Fruit fly (Drosophila melanogaster) whole organism, embryonic: ENCODE results near the gene Pak.

Experiments used
- B-H1 ChIP-seq: fragments of 200-800 bp; sonication (Bioruptor generic); IDR thresholded peaks from 3 replicates; pipeline ENCODE4 v1.3.6; 2022; ENCODE audit warnings: missing biosample characterization, missing genetic modification characterization
- CG10147 ChIP-seq: fragments of 200-800 bp; sonication (Bioruptor generic); optimal IDR thresholded peaks from 2 replicates; lab custom pipeline; 2019; ENCODE audit warnings: missing biosample characterization, mild to moderate bottlenecking, missing genetic modification characterization, moderate library complexity
- CG10267 ChIP-seq: fragments of 200-800 bp; sonication (Bioruptor generic); optimal IDR thresholded peaks from 2 replicates; lab custom pipeline; 2018; ENCODE audit warnings: missing biosample characterization, mild to moderate bottlenecking, missing genetic modification characterization, moderate library complexity
- CG11093 ChIP-seq: fragments of 200-800 bp; sonication (Bioruptor generic); IDR thresholded peaks from 3 replicates; pipeline ENCODE4 v1.3.6; 2022; ENCODE audit warnings: missing biosample characterization, missing genetic modification characterization
- CG11456 ChIP-seq: fragments of 200-800 bp; sonication (Bioruptor generic); IDR thresholded peaks from 3 replicates; pipeline ENCODE4 v1.3.6; 2022; ENCODE audit warnings: missing biosample characterization, missing genetic modification characterization
- CG11723 ChIP-seq: fragments of 200-800 bp; sonication (Bioruptor generic); optimal IDR thresholded peaks from 2 replicates; lab custom pipeline; 2017; ENCODE audit warnings: missing biosample characterization, mild to moderate bottlenecking, missing genetic modification characterization
- CG14050 ChIP-seq: fragments of 200-800 bp; sonication (Bioruptor generic); IDR thresholded peaks from 3 replicates; pipeline ENCODE4 v1.3.6; 2022; ENCODE audit warnings: missing biosample characterization, missing genetic modification characterization
- CG14441 ChIP-seq: fragments of 200-800 bp; sonication (Bioruptor generic); IDR thresholded peaks from 2 replicates; pipeline ENCODE4 v1.3.6; 2022; ENCODE audit warnings: missing biosample characterization, missing genetic modification characterization
- CG14667 ChIP-seq: fragments of 200-800 bp; sonication (Bioruptor generic); IDR thresholded peaks from 2 replicates; pipeline ENCODE4 v1.3.6; 2022; ENCODE audit warnings: missing biosample characterization, missing genetic modification characterization
- CG14965 ChIP-seq: fragments of 200-800 bp; sonication (Bioruptor generic); optimal IDR thresholded peaks from 2 replicates; lab custom pipeline; 2016; ENCODE audit warnings: missing biosample characterization, missing genetic modification characterization, borderline replicate concordance
- CG1529 ChIP-seq: fragments of 200-800 bp; sonication (Bioruptor generic); optimal IDR thresholded peaks from 3 replicates; lab custom pipeline; 2018; ENCODE audit warnings: missing biosample characterization, missing genetic modification characterization
- CG16815 ChIP-seq: fragments of 200-800 bp; sonication (Bioruptor generic); optimal IDR thresholded peaks from 3 replicates; lab custom pipeline; 2017; ENCODE audit warnings: missing biosample characterization, mild to moderate bottlenecking, missing genetic modification characterization
- CG17186 ChIP-seq: fragments of 200-800 bp; sonication (Bioruptor generic); optimal IDR thresholded peaks from 3 replicates; lab custom pipeline; 2017; ENCODE audit warnings: missing biosample characterization, missing genetic modification reagents, missing genetic modification characterization
- CG17328 ChIP-seq: fragments of 200-800 bp; sonication (Bioruptor generic); IDR thresholded peaks from 2 replicates; pipeline ENCODE4 v1.3.6; 2022; ENCODE audit warnings: missing biosample characterization, missing genetic modification characterization
- CG18011 ChIP-seq: fragments of 200-800 bp; sonication (Bioruptor generic); optimal IDR thresholded peaks from 2 replicates; lab custom pipeline; 2017; ENCODE audit warnings: missing biosample characterization, missing genetic modification characterization, mild to moderate bottlenecking, moderate library complexity, missing genotype
- CG18476 ChIP-seq: fragments of 200-800 bp; sonication (Bioruptor generic); optimal IDR thresholded peaks from 2 replicates; lab custom pipeline; 2016; ENCODE audit warnings: missing biosample characterization, mild to moderate bottlenecking, missing genetic modification characterization
- CG4282 ChIP-seq: fragments of 200-800 bp; sonication (Bioruptor generic); optimal IDR thresholded peaks from 2 replicates; lab custom pipeline; 2016; ENCODE audit warnings: missing biosample characterization, missing genetic modification characterization
- CG4730 ChIP-seq: fragments of 200-800 bp; sonication (Bioruptor generic); IDR thresholded peaks from 2 replicates; pipeline ENCODE4 v1.3.6; 2022; ENCODE audit warnings: missing biosample characterization, missing genetic modification characterization
- CG7556 ChIP-seq: fragments of 200-800 bp; sonication (Bioruptor generic); optimal IDR thresholded peaks from 2 replicates; lab custom pipeline; 2017; ENCODE audit warnings: missing biosample characterization, mild to moderate bottlenecking, missing genetic modification characterization
- CG7745 ChIP-seq: fragments of 200-800 bp; sonication (Bioruptor generic); optimal IDR thresholded peaks from 2 replicates; lab custom pipeline; 2018; ENCODE audit warnings: missing biosample characterization, mild to moderate bottlenecking, missing genetic modification characterization, moderate library complexity
- CG9797 ChIP-seq: fragments of 200-800 bp; sonication (Bioruptor generic); optimal IDR thresholded peaks from 3 replicates; lab custom pipeline; 2018; ENCODE audit warnings: missing biosample characterization, mild to moderate bottlenecking, missing genetic modification characterization
- CkIIα-i1 ChIP-seq: fragments of 200-800 bp; sonication (Bioruptor generic); IDR thresholded peaks from 2 replicates; pipeline ENCODE4 v1.3.6; 2022; ENCODE audit warnings: missing biosample characterization, missing genetic modification characterization
- Deaf1 ChIP-seq: fragments of 200-800 bp; optimal IDR thresholded peaks from 3 replicates; lab custom pipeline; 2019; ENCODE audit warnings: missing biosample characterization, mild to moderate bottlenecking, missing genetic modification characterization, moderate library complexity
- Dll ChIP-seq: fragments of 200-800 bp; sonication (Bioruptor generic); IDR thresholded peaks from 4 replicates; pipeline ENCODE4 v1.3.6; 2022; ENCODE audit warnings: missing biosample characterization, missing genetic modification characterization; ENCODE audit not compliant: partially characterized antibody
- Dp ChIP-seq: fragments of 200-800 bp; sonication (Bioruptor generic); optimal IDR thresholded peaks from 2 replicates; lab custom pipeline; 2018; ENCODE audit warnings: missing biosample characterization, mild to moderate bottlenecking, missing genetic modification characterization, moderate library complexity
- E2f1 ChIP-seq: fragments of 200-800 bp; sonication (Bioruptor generic); IDR thresholded peaks from 2 replicates; pipeline ENCODE4 v1.3.6; 2022; ENCODE audit warnings: missing biosample characterization, missing genetic modification characterization
- ERR ChIP-seq: fragments of 200-800 bp; sonication (Bioruptor generic); optimal IDR thresholded peaks from 2 replicates; lab custom pipeline; 2016; ENCODE audit warnings: missing biosample characterization, missing genetic modification characterization
- Fer1 ChIP-seq: fragments of 200-800 bp; sonication (Bioruptor generic); optimal IDR thresholded peaks from 2 replicates; lab custom pipeline; 2017; ENCODE audit warnings: missing biosample characterization, mild to moderate bottlenecking, missing genetic modification characterization
- Lhr ChIP-seq: fragments of 200-800 bp; sonication (Bioruptor generic); optimal IDR thresholded peaks from 3 replicates; lab custom pipeline; 2017; ENCODE audit warnings: mild to moderate bottlenecking, missing biosample characterization, missing genetic modification reagents, missing genetic modification characterization
- Med ChIP-seq: fragments of 200-800 bp; sonication (Bioruptor generic); peaks from one replicate; lab custom pipeline; 2016; ENCODE audit warnings: missing biosample characterization, missing genetic modification characterization, mild to moderate bottlenecking, inconsistent platforms, moderate library complexity
- Myb ChIP-seq: fragments of 200-800 bp; sonication (Bioruptor generic); optimal IDR thresholded peaks from 2 replicates; lab custom pipeline; 2016; ENCODE audit warnings: missing biosample characterization, missing genetic modification characterization
- NfI ChIP-seq: fragments of 200-800 bp; sonication (Bioruptor generic); optimal IDR thresholded peaks from 3 replicates; lab custom pipeline; 2018; ENCODE audit warnings: missing biosample characterization, mild to moderate bottlenecking, missing genetic modification characterization, moderate library complexity
- Poxn ChIP-seq: fragments of 200-800 bp; sonication (Bioruptor generic); IDR thresholded peaks from 2 replicates; pipeline ENCODE4 v1.3.6; 2022; ENCODE audit warnings: missing biosample characterization, missing genetic modification characterization
- Rfx ChIP-seq: fragments of 200-800 bp; sonication (Bioruptor generic); IDR thresholded peaks from 2 replicates; pipeline ENCODE4 v1.3.6; 2022; ENCODE audit warnings: missing biosample characterization, missing genetic modification characterization
- emc ChIP-seq: fragments of 200-800 bp; sonication (Bioruptor generic); optimal IDR thresholded peaks from 2 replicates; lab custom pipeline; 2016; ENCODE audit warnings: missing biosample characterization, missing genetic modification characterization
- exex ChIP-seq: fragments of 200-800 bp; sonication (Bioruptor generic); optimal IDR thresholded peaks from 4 replicates; lab custom pipeline; 2018; ENCODE audit warnings: missing biosample characterization, mild to moderate bottlenecking, missing genetic modification characterization, moderate library complexity
- eyg ChIP-seq: fragments of 200-800 bp; sonication (Bioruptor generic); optimal IDR thresholded peaks from 3 replicates; lab custom pipeline; 2016; ENCODE audit warnings: missing biosample characterization, missing genetic modification characterization
- fru ChIP-seq: fragments of >200 bp; optimal IDR thresholded peaks from 2 replicates; lab custom pipeline; 2017
- fu2 ChIP-seq: fragments of 200-800 bp; sonication (Bioruptor generic); optimal IDR thresholded peaks from 2 replicates; lab custom pipeline; 2016; ENCODE audit warnings: missing biosample characterization, missing genetic modification characterization
- gcm2 ChIP-seq: fragments of 200-800 bp; sonication (Bioruptor generic); optimal IDR thresholded peaks from 2 replicates; lab custom pipeline; 2016; ENCODE audit warnings: missing biosample characterization, missing genetic modification characterization
- luna ChIP-seq: fragments of 200-800 bp; sonication (Bioruptor generic); optimal IDR thresholded peaks from 2 replicates; lab custom pipeline; 2016; ENCODE audit warnings: missing biosample characterization, missing genetic modification characterization
- maf-S ChIP-seq: fragments of 200-800 bp; sonication (Bioruptor generic); optimal IDR thresholded peaks from 2 replicates; lab custom pipeline; 2016; ENCODE audit warnings: missing biosample characterization, missing genetic modification characterization
- nau ChIP-seq: fragments of 200-800 bp; sonication (Bioruptor generic); optimal IDR thresholded peaks from 3 replicates; lab custom pipeline; 2017; ENCODE audit warnings: missing biosample characterization, mild to moderate bottlenecking, missing genetic modification characterization, missing genetic modification reagents
- nerfin-2 ChIP-seq: fragments of 200-800 bp; sonication (Bioruptor generic); IDR thresholded peaks from 2 replicates; pipeline ENCODE4 v1.3.6; 2022; ENCODE audit warnings: missing biosample characterization, missing genetic modification characterization; ENCODE audit not compliant: partially characterized antibody
- nmo ChIP-seq: fragments of 200-800 bp; sonication (Bioruptor generic); optimal IDR thresholded peaks from 2 replicates; lab custom pipeline; 2018; ENCODE audit warnings: missing biosample characterization, mild to moderate bottlenecking, missing genetic modification characterization, moderate library complexity
- nom ChIP-seq: fragments of 200-800 bp; sonication (Bioruptor generic); optimal IDR thresholded peaks from 2 replicates; lab custom pipeline; 2017; ENCODE audit warnings: missing biosample characterization, missing genetic modification characterization, mild to moderate bottlenecking, moderate library complexity, missing genetic modification reagents
- rib ChIP-seq: fragments of 200-800 bp; sonication (Bioruptor generic); IDR thresholded peaks from 2 replicates; pipeline ENCODE4 v1.3.6; 2022; ENCODE audit warnings: missing biosample characterization, missing genetic modification characterization
- sd ChIP-seq: fragments of 200-800 bp; sonication (Bioruptor generic); optimal IDR thresholded peaks from 3 replicates; lab custom pipeline; 2018; ENCODE audit warnings: missing biosample characterization, mild to moderate bottlenecking, missing genetic modification characterization, moderate library complexity
- sima ChIP-seq: fragments of 200-800 bp; sonication (Bioruptor generic); optimal IDR thresholded peaks from 2 replicates; lab custom pipeline; 2016; ENCODE audit warnings: missing biosample characterization, missing genetic modification characterization
- stc ChIP-seq: fragments of 200-800 bp; sonication (Bioruptor generic); IDR thresholded peaks from 2 replicates; pipeline ENCODE4 v1.3.6; 2022; ENCODE audit warnings: missing biosample characterization, missing genetic modification characterization

Pak gene

DNA sequence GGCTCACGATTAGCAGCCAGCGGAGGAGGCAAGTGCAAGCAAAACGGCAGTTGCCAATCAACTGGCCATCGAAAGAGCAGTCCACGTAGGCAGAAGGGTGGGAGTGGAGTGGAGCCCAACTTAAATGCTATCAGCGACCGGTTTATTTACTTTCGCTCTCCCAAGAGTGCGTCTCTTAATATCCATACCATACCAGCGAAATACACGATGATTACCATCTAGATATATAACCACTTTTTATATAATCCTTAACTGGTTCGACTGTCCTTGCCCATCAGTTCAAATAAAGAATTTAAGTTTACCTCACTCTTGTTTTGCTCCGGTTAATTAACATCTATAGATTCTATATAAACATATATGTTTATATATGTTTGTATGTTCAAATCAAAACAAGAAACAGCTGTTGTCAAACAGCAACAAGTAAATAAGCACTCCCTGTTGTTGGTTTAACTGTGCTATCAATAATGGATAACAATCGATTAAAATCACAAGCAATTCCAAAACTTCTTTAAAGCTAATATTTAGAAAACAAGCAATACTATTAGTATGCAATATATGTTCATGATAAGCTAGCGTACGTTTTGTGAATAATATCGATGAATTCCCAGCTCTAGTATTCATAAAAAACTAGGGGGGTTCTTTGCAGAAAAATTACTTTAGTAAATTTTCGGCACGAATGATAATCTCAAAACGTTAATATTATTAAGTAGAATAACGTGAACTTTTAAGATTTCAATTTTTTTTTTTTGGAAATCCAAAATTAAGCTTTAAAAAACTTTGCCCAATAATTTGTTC lies 23.0 kb downstream of the Pak start (continued):
- TF ChIP-seq fru, result no peak
- peak; percentile 87 for TF ChIP-seq Med (GFP tag; lab: Kevin White, UChicago)
- TF ChIP-seq Dll (GFP tag; lab: Robert Waterston, UW), result peak; percentile 61; the same call in 3 of the 4 replicates
- TF ChIP-seq maf-S (GFP tag; lab: Kevin White, UChicago), result no peak
- TF ChIP-seq Poxn (GFP tag; lab: Robert Waterston, UW), result no peak
- no peak for TF ChIP-seq sima (GFP tag; lab: Kevin White, UChicago)
- no peak for TF ChIP-seq Lhr (GFP tag; lab: Kevin White, UChicago)
- TF ChIP-seq CG14965 (GFP tag; lab: Kevin White, UChicago), result no peak
- TF ChIP-seq eyg (GFP tag; lab: Kevin White, UChicago), result peak; percentile 13
- no peak for TF ChIP-seq CG14441 (GFP tag; lab: Robert Waterston, UW)
- TF ChIP-seq NfI (GFP tag; lab: Kevin White, UChicago), result peak; percentile 10
- peak; percentile 47 for TF ChIP-seq nom (GFP tag; lab: Kevin White, UChicago)
- peak; percentile 21 for TF ChIP-seq nmo (GFP tag; lab: Kevin White, UChicago)
- no peak for TF ChIP-seq CG11723 (GFP tag; lab: Kevin White, UChicago)
- TF ChIP-seq rib (GFP tag; lab: Robert Waterston, UW), result no peak
- TF ChIP-seq CG7556 (GFP tag; lab: Kevin White, UChicago), result peak; percentile 65
- no peak for TF ChIP-seq CG4730
- peak; percentile 32 for TF ChIP-seq exex (tag; lab: Kevin White, UChicago)
- no peak for TF ChIP-seq Deaf1
- TF ChIP-seq fu2 (GFP tag; lab: Kevin White, UChicago), result no peak
- peak; percentile 17 for TF ChIP-seq CG18476 (GFP tag; lab: Kevin White, UChicago)
- TF ChIP-seq CG18011 (GFP tag; lab: Kevin White, UChicago), result peak; percentile 6
- peak; percentile 9; the same call in 1 of the 2 replicates for TF ChIP-seq stc (GFP tag; lab: Robert Waterston, UW)
- TF ChIP-seq Rfx (GFP tag; lab: Robert Waterston, UW), result peak; percentile 77
- no peak for TF ChIP-seq Dp (GFP tag; lab: Kevin White, UChicago)
- TF ChIP-seq emc (GFP tag; lab: Kevin White, UChicago), result no peak
- TF ChIP-seq CG7745 (tag; lab: Kevin White, UChicago), result no peak
- no peak for TF ChIP-seq ERR (GFP tag; lab: Kevin White, UChicago)
- TF ChIP-seq sd (tag; lab: Kevin White, UChicago), result no peak
- TF ChIP-seq nerfin-2 (GFP tag; lab: Robert Waterston, UW), result peak; percentile 24; the same call in 1 of the 2 replicates
- peak; percentile 51 for TF ChIP-seq CG10267 (tag; lab: Kevin White, UChicago)
- no peak; the same call in 2 of the 3 replicates for TF ChIP-seq B-H1 (GFP tag; lab: Robert Waterston, UW)
- TF ChIP-seq CG11093, result no peak
- peak; percentile 60 for TF ChIP-seq CG10147 (GFP tag; lab: Kevin White, UChicago)
- no peak for TF ChIP-seq nau
- TF ChIP-seq CG16815 (GFP tag; lab: Kevin White, UChicago), result no peak
- no peak for TF ChIP-seq luna (GFP tag; lab: Kevin White, UChicago)
- no peak for TF ChIP-seq CkIIα-i1 (GFP tag; lab: Robert Waterston, UW)
- TF ChIP-seq CG11456 (GFP tag; lab: Robert Waterston, UW), result 0 out of 3 replicates have a peak, but pooled peaks have one; percentile 4
- peak; percentile 10 for TF ChIP-seq Myb (GFP tag; lab: Kevin White, UChicago)
- TF ChIP-seq CG9797 (GFP tag; lab: Kevin White, UChicago), result no peak
- no peak for TF ChIP-seq CG4282 (GFP tag; lab: Kevin White, UChicago)
- TF ChIP-seq CG17186, result no peak
- no peak for TF ChIP-seq CG17328 (GFP tag; lab: Robert Waterston, UW)
- peak; percentile 21 for TF ChIP-seq gcm2 (GFP tag; lab: Kevin White, UChicago)
- TF ChIP-seq CG14050 (GFP tag; lab: Robert Waterston, UW), result 0 out of 3 replicates have a peak, but pooled peaks have one; percentile 25
- peak; percentile 67 for TF ChIP-seq Fer1
- no peak for TF ChIP-seq CG14667
- TF ChIP-seq E2f1 (GFP tag; lab: Robert Waterston, UW), result peak; percentile 33; the same call in 1 of the 2 replicates
- no peak for TF ChIP-seq CG1529 (GFP tag; lab: Kevin White, UChicago)
